Fruit fly (Drosophila melanogaster) whole organism, embryonic: ENCODE measurements around the gene CG3342.
A peak's percentile ranks its signal among the peaks of the same experiment; 100 is the strongest.

Source experiments
- B-H1 ChIP-seq: fragments of 200-800 bp; sonication (Bioruptor generic); IDR thresholded peaks from 3 replicates; pipeline ENCODE4 v1.3.6; 2022; ENCODE audit warnings: missing biosample characterization, missing genetic modification characterization
- Bgb ChIP-seq: fragments of 200-800 bp; sonication (Bioruptor generic); IDR thresholded peaks from 2 replicates; pipeline ENCODE4 v1.3.6; 2022; ENCODE audit warnings: missing biosample characterization, missing genetic modification characterization; ENCODE audit not compliant: partially characterized antibody
- C15 ChIP-seq: fragments of 200-800 bp; sonication (Bioruptor generic); IDR thresholded peaks from 3 replicates; pipeline ENCODE4 v1.3.6; 2022; ENCODE audit warnings: missing biosample characterization, missing genetic modification characterization
- CG12219 ChIP-seq: fragments of 200-800 bp; sonication (Bioruptor generic); optimal IDR thresholded peaks from 3 replicates; lab custom pipeline; 2018; ENCODE audit warnings: missing biosample characterization, mild to moderate bottlenecking, missing genetic modification characterization
- CG1233 ChIP-seq: fragments of 200-800 bp; sonication (Bioruptor generic); optimal IDR thresholded peaks from 4 replicates; lab custom pipeline; 2018; ENCODE audit warnings: missing biosample characterization, mild to moderate bottlenecking, missing genetic modification characterization
- CG12391 ChIP-seq: fragments of 200-800 bp; sonication (Bioruptor generic); optimal IDR thresholded peaks from 3 replicates; lab custom pipeline; 2018; ENCODE audit warnings: missing biosample characterization, mild to moderate bottlenecking, missing genetic modification characterization, moderate library complexity
- CG14860 ChIP-seq: fragments of 200-800 bp; sonication (Bioruptor generic); IDR thresholded peaks from 3 replicates; pipeline ENCODE4 v1.3.6; 2022; ENCODE audit warnings: missing biosample characterization, missing genetic modification characterization; ENCODE audit not compliant: partially characterized antibody
- CG15073 ChIP-seq: fragments of 200-800 bp; sonication (Bioruptor generic); optimal IDR thresholded peaks from 2 replicates; lab custom pipeline; 2016; ENCODE audit warnings: missing biosample characterization, missing genetic modification characterization
- CG15696 ChIP-seq: fragments of 200-800 bp; sonication (Bioruptor generic); optimal IDR thresholded peaks from 2 replicates; lab custom pipeline; 2019; ENCODE audit warnings: missing biosample characterization, mild to moderate bottlenecking, missing genetic modification characterization, moderate library complexity
- CG1602 ChIP-seq: fragments of 200-800 bp; sonication (Bioruptor generic); optimal IDR thresholded peaks from 3 replicates; lab custom pipeline; 2016; ENCODE audit warnings: missing biosample characterization, missing genetic modification characterization
- CG16813 ChIP-seq: fragments of 200-800 bp; sonication (Bioruptor generic); IDR thresholded peaks from 3 replicates; pipeline ENCODE4 v1.3.6; 2022; ENCODE audit warnings: missing biosample characterization, missing genetic modification characterization; ENCODE audit not compliant: partially characterized antibody
- CG17186 ChIP-seq: fragments of 200-800 bp; sonication (Bioruptor generic); optimal IDR thresholded peaks from 3 replicates; lab custom pipeline; 2017; ENCODE audit warnings: missing biosample characterization, missing genetic modification reagents, missing genetic modification characterization
- CG2678 ChIP-seq: fragments of 200-800 bp; sonication (Bioruptor generic); optimal IDR thresholded peaks from 3 replicates; lab custom pipeline; 2019; ENCODE audit warnings: missing biosample characterization, mild to moderate bottlenecking, missing genetic modification characterization, moderate library complexity
- CG3407 ChIP-seq: fragments of 200-800 bp; sonication (Bioruptor generic); optimal IDR thresholded peaks from 2 replicates; lab custom pipeline; 2018; ENCODE audit warnings: missing biosample characterization, mild to moderate bottlenecking, missing genetic modification characterization
- CG3838 ChIP-seq: fragments of 200-800 bp; sonication (Bioruptor generic); optimal IDR thresholded peaks from 3 replicates; lab custom pipeline; 2016; ENCODE audit warnings: missing biosample characterization, missing genetic modification characterization
- CG3847 ChIP-seq: fragments of 200-800 bp; sonication (Bioruptor generic); IDR thresholded peaks from 2 replicates; pipeline ENCODE4 v1.3.6; 2022; ENCODE audit warnings: missing biosample characterization, missing genetic modification characterization
- CG4707 ChIP-seq: fragments of 200-800 bp; sonication (Bioruptor generic); optimal IDR thresholded peaks from 2 replicates; lab custom pipeline; 2018; ENCODE audit warnings: missing biosample characterization, mild to moderate bottlenecking, missing genetic modification characterization, moderate library complexity
- CG6272 ChIP-seq: fragments of 200-800 bp; sonication (Bioruptor generic); IDR thresholded peaks from 2 replicates; pipeline ENCODE4 v1.3.6; 2022; ENCODE audit warnings: missing biosample characterization, missing genetic modification characterization
- CG7372 ChIP-seq: fragments of 200-800 bp; sonication (Bioruptor generic); IDR thresholded peaks from 2 replicates; pipeline ENCODE4 v1.3.6; 2022; ENCODE audit warnings: missing biosample characterization, missing genetic modification characterization
- CG7928 ChIP-seq: fragments of 200-800 bp; sonication (Bioruptor generic); optimal IDR thresholded peaks from 2 replicates; lab custom pipeline; 2017; ENCODE audit warnings: missing biosample characterization, mild to moderate bottlenecking, missing genetic modification characterization
- CG8089 ChIP-seq: fragments of 200-800 bp; sonication (Bioruptor generic); optimal IDR thresholded peaks from 3 replicates; lab custom pipeline; 2016; ENCODE audit warnings: missing biosample characterization, missing genetic modification characterization
- CG8290 ChIP-seq, 3 experiments: fragments of 200-800 bp; sonication (Bioruptor generic); optimal IDR thresholded peaks; 2 replicates each; lab custom pipeline; 2016 to 2019; ENCODE audit warnings: missing biosample characterization in 3 of 3, missing genetic modification characterization in 3 of 3, mild to moderate bottlenecking in 2 of 3, moderate library complexity in 1 of 3
- CG8924 ChIP-seq: fragments of 200-800 bp; optimal IDR thresholded peaks from 3 replicates; lab custom pipeline; 2019; ENCODE audit warnings: missing biosample characterization, mild to moderate bottlenecking, missing genetic modification characterization, moderate library complexity
- CG8944 ChIP-seq: fragments of 200-800 bp; sonication (Bioruptor generic); optimal IDR thresholded peaks from 3 replicates; lab custom pipeline; 2016; ENCODE audit warnings: missing biosample characterization, missing genetic modification characterization
- CkIIα-i1 ChIP-seq: fragments of 200-800 bp; sonication (Bioruptor generic); IDR thresholded peaks from 2 replicates; pipeline ENCODE4 v1.3.6; 2022; ENCODE audit warnings: missing biosample characterization, missing genetic modification characterization
- CrebB ChIP-seq: fragments of 200-800 bp; sonication (Bioruptor generic); optimal IDR thresholded peaks from 3 replicates; lab custom pipeline; 2018; ENCODE audit warnings: missing biosample characterization, mild to moderate bottlenecking, missing genetic modification characterization
- Dbx ChIP-seq: fragments of 200-800 bp; sonication (Bioruptor generic); IDR thresholded peaks from 3 replicates; pipeline ENCODE4 v1.3.6; 2022; ENCODE audit warnings: missing biosample characterization, missing genetic modification characterization
- Ets65A ChIP-seq: fragments of 200-800 bp; sonication (Bioruptor generic); peaks from one replicate; lab custom pipeline; 2016; ENCODE audit warnings: missing biosample characterization, missing genetic modification characterization
- H15 ChIP-seq: fragments of 200-800 bp; sonication (Bioruptor generic); IDR thresholded peaks from 3 replicates; pipeline ENCODE4 v1.3.6; 2022; ENCODE audit warnings: missing biosample characterization, missing genetic modification characterization
- Med ChIP-seq: fragments of 200-800 bp; sonication (Bioruptor generic); peaks from one replicate; lab custom pipeline; 2016; ENCODE audit warnings: missing biosample characterization, missing genetic modification characterization, mild to moderate bottlenecking, inconsistent platforms, moderate library complexity
- Myb ChIP-seq: fragments of 200-800 bp; sonication (Bioruptor generic); optimal IDR thresholded peaks from 2 replicates; lab custom pipeline; 2016; ENCODE audit warnings: missing biosample characterization, missing genetic modification characterization
- NK7.1 ChIP-seq: fragments of 200-800 bp; sonication (Bioruptor generic); optimal IDR thresholded peaks from 3 replicates; lab custom pipeline; 2016; ENCODE audit warnings: missing biosample characterization, missing genetic modification characterization
- Nf-YB ChIP-seq: fragments of 200-800 bp; sonication (Bioruptor generic); optimal IDR thresholded peaks from 3 replicates; lab custom pipeline; 2019; ENCODE audit warnings: missing biosample characterization, mild to moderate bottlenecking, missing genetic modification characterization, moderate library complexity
- Optix ChIP-seq: fragments of 200-800 bp; sonication (Bioruptor generic); IDR thresholded peaks from 3 replicates; pipeline ENCODE4 v1.3.6; 2022; ENCODE audit warnings: missing biosample characterization, missing genetic modification characterization
- Ravus ChIP-seq: fragments of 200-800 bp; sonication (Bioruptor generic); IDR thresholded peaks from 2 replicates; pipeline ENCODE4 v1.3.6; 2022; ENCODE audit warnings: missing biosample characterization, missing genetic modification characterization
- Tbp ChIP-seq: fragments of >200 bp; optimal IDR thresholded peaks from 2 replicates; lab custom pipeline; 2018; ENCODE audit warnings: missing biosample characterization, missing genetic modification characterization
- Xrp1 ChIP-seq: fragments of 200-800 bp; sonication (Bioruptor generic); IDR thresholded peaks from 2 replicates; pipeline ENCODE4 v1.3.6; 2022; ENCODE audit warnings: missing biosample characterization, missing genetic modification characterization
- abd-A ChIP-seq: fragments of 200-800 bp; sonication (Bioruptor generic); optimal IDR thresholded peaks from 3 replicates; lab custom pipeline; 2019; ENCODE audit warnings: missing biosample characterization, mild to moderate bottlenecking, missing genetic modification characterization, moderate library complexity
- crol ChIP-seq: fragments of 200-800 bp; sonication (Bioruptor generic); IDR thresholded peaks from 2 replicates; pipeline ENCODE4 v1.3.6; 2022; ENCODE audit warnings: missing biosample characterization, missing genetic modification characterization
- ems ChIP-seq: fragments of 200-800 bp; sonication (Bioruptor generic); optimal IDR thresholded peaks from 3 replicates; lab custom pipeline; 2016; ENCODE audit warnings: missing biosample characterization, missing genetic modification characterization
- gfzf ChIP-seq: fragments of 200-800 bp; sonication (Bioruptor generic); optimal IDR thresholded peaks from 2 replicates; lab custom pipeline; 2016; ENCODE audit warnings: missing biosample characterization, mild to moderate bottlenecking, missing genetic modification characterization, moderate library complexity
- grn ChIP-seq: fragments of 200-800 bp; sonication (Bioruptor generic); optimal IDR thresholded peaks from 3 replicates; lab custom pipeline; 2017; ENCODE audit warnings: missing biosample characterization, missing genetic modification characterization
- hth ChIP-seq: fragments of >200 bp; optimal IDR thresholded peaks from 2 replicates; lab custom pipeline; 2017; ENCODE audit warnings: inconsistent platforms
- ind ChIP-seq: fragments of 200-800 bp; sonication (Bioruptor generic); optimal IDR thresholded peaks from 3 replicates; lab custom pipeline; 2016; ENCODE audit warnings: missing biosample characterization, missing genetic modification characterization
- mam ChIP-seq: fragments of 200-800 bp; sonication (Bioruptor generic); optimal IDR thresholded peaks from 3 replicates; lab custom pipeline; 2016; ENCODE audit warnings: missing biosample characterization, missing genetic modification characterization
- nom ChIP-seq: fragments of 200-800 bp; sonication (Bioruptor generic); optimal IDR thresholded peaks from 2 replicates; lab custom pipeline; 2017; ENCODE audit warnings: missing biosample characterization, missing genetic modification characterization, mild to moderate bottlenecking, moderate library complexity, missing genetic modification reagents
- pfk ChIP-seq: fragments of 200-800 bp; sonication (Bioruptor generic); optimal IDR thresholded peaks from 2 replicates; lab custom pipeline; 2018; ENCODE audit warnings: missing biosample characterization, mild to moderate bottlenecking, missing genetic modification characterization, moderate library complexity
- ssp ChIP-seq: fragments of 200-800 bp; sonication (Bioruptor generic); IDR thresholded peaks from 2 replicates; pipeline ENCODE4 v1.3.6; 2022; ENCODE audit warnings: missing biosample characterization, missing genetic modification characterization
- trem ChIP-seq: fragments of 200-800 bp; optimal IDR thresholded peaks from 3 replicates; lab custom pipeline; 2019; ENCODE audit warnings: missing biosample characterization, mild to moderate bottlenecking, missing genetic modification characterization, moderate library complexity
- usp ChIP-seq: fragments of >200 bp; optimal IDR thresholded peaks from 2 replicates; lab custom pipeline; 2017; ENCODE audit warnings: missing biosample characterization, missing genetic modification characterization
- zen ChIP-seq: fragments of 200-800 bp; sonication (Bioruptor generic); optimal IDR thresholded peaks from 3 replicates; lab custom pipeline; 2018; ENCODE audit warnings: missing biosample characterization, mild to moderate bottlenecking, missing genetic modification characterization, moderate library complexity
- zfh1 ChIP-seq: fragments of 200-800 bp; sonication (Bioruptor generic); IDR thresholded peaks from 3 replicates; pipeline ENCODE4 v1.3.6; 2022; ENCODE audit warnings: missing biosample characterization, missing genetic modification characterization

Gene CG3342

dm6 chrX:6545862-6546270 lies 18.2 kb upstream of the CG3342 start (continued):
- TF ChIP-seq CG1602 (GFP tag; lab: Kevin White, UChicago) (no peak), Ets65A (no peak), trem (tag; lab: Kevin White, UChicago) (no peak), ssp (GFP tag; lab: Robert Waterston, UW) (no peak), CG3407 (no peak), C15 (GFP tag; lab: Robert Waterston, UW) (no peak), Dbx (GFP tag; lab: Robert Waterston, UW) (no peak), NK7.1 (GFP tag; lab: Kevin White, UChicago) (no peak), CG1233 (GFP tag; lab: Kevin White, UChicago) (no peak), pfk (GFP tag; lab: Kevin White, UChicago) (no peak), CG16813 (GFP tag; lab: Robert Waterston, UW) (no peak), usp (GFP tag; lab: Kevin White, UChicago) (no peak), hth (no peak), CG3838 (GFP tag; lab: Kevin White, UChicago) (no peak), CG3847 (GFP tag; lab: Robert Waterston, UW) (no peak), ems (GFP tag; lab: Kevin White, UChicago) (no peak), Ravus (GFP tag; lab: Robert Waterston, UW) (no peak), mam (GFP tag; lab: Kevin White, UChicago) (no peak), CG6272 (GFP tag; lab: Robert Waterston, UW) (no peak), CG15073 (no peak), grn (GFP tag; lab: Kevin White, UChicago) (no peak), CkIIα-i1 (GFP tag; lab: Robert Waterston, UW) (no peak), CG8290 (GFP tag; optimal IDR thresholded peaks at IDR 0.05; lab: Kevin White, UChicago) (no peak), CG8290 (tag; optimal IDR thresholded peaks at IDR 0.05; lab: Kevin White, UChicago) (peak in 1 of 2 experiments; percentile 35), nom (GFP tag; lab: Kevin White, UChicago) (no peak), Myb (GFP tag; lab: Kevin White, UChicago) (no peak), CG8944 (GFP tag; lab: Kevin White, UChicago) (no peak), CG2678 (tag; lab: Kevin White, UChicago) (no peak), abd-A (tag; lab: Kevin White, UChicago) (no peak), zen (tag; lab: Kevin White, UChicago) (no peak), Bgb (GFP tag; lab: Robert Waterston, UW) (peak; percentile 46; the same call in 1 of the 2 replicates), Med (GFP tag; lab: Kevin White, UChicago) (peak; percentile 72), ind (no peak), CG17186 (GFP tag; lab: Kevin White, UChicago) (no peak), CG7928 (GFP tag; lab: Kevin White, UChicago) (no peak), CG14860 (GFP tag; lab: Robert Waterston, UW) (no peak), CG12391 (tag; lab: Kevin White, UChicago) (no peak), CG12219 (GFP tag; lab: Kevin White, UChicago) (no peak), Optix (no peak), crol (GFP tag; lab: Robert Waterston, UW) (no peak), zfh1 (GFP tag; lab: Robert Waterston, UW) (peak; percentile 46; the same call in 1 of the 3 replicates), CrebB (no peak), CG15696 (no peak), CG8924 (tag; lab: Kevin White, UChicago) (no peak), CG7372 (GFP tag; lab: Robert Waterston, UW) (no peak), CG8089 (no peak), Nf-YB (GFP tag; lab: Kevin White, UChicago) (no peak), B-H1 (GFP tag; lab: Robert Waterston, UW) (no peak), CG4707 (GFP tag; lab: Kevin White, UChicago) (peak; percentile 43), Xrp1 (GFP tag; lab: Robert Waterston, UW) (peak; percentile 10; the same call in 1 of the 2 replicates), Tbp (GFP tag; lab: Kevin White, UChicago) (no peak), gfzf (GFP tag; lab: Kevin White, UChicago) (no peak), H15 (no peak)
